Worm (Caenorhabditis elegans): Measurements from ENCODE around the gene nsph-3.2.

ce11 chrIV:10072527-10072926 is 40.1 kb upstream of the nsph-3.2 start, which contains the start of gene W01B6.3:
- no peak for TF ChIP-seq T22C8.4 (GFP tag; IDR thresholded peaks at IDR 0.05)
- TF ChIP-seq med-1 (GFP tag; optimal IDR thresholded peaks at IDR 0.05; ENCODE audit: insufficient read depth), result no peak
- no peak for TF ChIP-seq klf-2 (GFP tag; conservative IDR thresholded peaks at IDR 0.05)
- TF ChIP-seq ztf-23 (GFP tag; IDR thresholded peaks at IDR 0.05), result no peak
- no peak for TF ChIP-seq ref-1 (GFP tag; conservative IDR thresholded peaks at IDR 0.05)

Measured in whole organism, midembryonic.